Fruit fly (Drosophila melanogaster) whole organism, larva: Measurements from ENCODE around the gene CG14005.

Experiments
- noc ChIP-seq: fragments of 200-800 bp; sonication (Bioruptor generic); optimal IDR thresholded peaks from 3 replicates; lab custom pipeline; 2019; ENCODE audit warnings: missing biosample characterization, mild to moderate bottlenecking, missing genetic modification characterization, moderate library complexity

Gene CG14005

DNA sequence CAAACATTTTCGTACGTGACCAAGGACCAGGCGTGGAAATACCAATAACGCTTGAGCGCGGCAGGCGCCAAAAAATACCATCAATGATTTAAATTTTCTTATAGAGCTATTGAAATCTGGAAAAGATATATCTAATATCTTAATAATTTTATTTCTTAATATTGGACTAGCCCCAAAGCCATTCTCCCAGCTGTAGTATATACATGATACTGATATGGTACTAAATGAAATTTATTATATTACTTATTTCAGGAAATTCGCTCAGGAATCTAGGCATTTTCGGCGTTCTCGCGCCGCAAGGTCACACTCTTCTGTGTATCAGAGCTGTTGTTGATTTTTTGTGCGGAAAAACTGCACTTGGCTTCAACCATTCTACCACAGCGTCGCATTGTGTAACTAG, at the start of gene CG14005, which contains the start of gene CG7239:
Gene CG14005 (minus strand): TSS at position 50 of the 400 bp plus-strand sequence.
Gene CG7239 (plus strand): TSS at position 295 of the 400 bp plus-strand sequence.
- no peak for TF ChIP-seq noc (tag; lab: Kevin White, UChicago)

DNA sequence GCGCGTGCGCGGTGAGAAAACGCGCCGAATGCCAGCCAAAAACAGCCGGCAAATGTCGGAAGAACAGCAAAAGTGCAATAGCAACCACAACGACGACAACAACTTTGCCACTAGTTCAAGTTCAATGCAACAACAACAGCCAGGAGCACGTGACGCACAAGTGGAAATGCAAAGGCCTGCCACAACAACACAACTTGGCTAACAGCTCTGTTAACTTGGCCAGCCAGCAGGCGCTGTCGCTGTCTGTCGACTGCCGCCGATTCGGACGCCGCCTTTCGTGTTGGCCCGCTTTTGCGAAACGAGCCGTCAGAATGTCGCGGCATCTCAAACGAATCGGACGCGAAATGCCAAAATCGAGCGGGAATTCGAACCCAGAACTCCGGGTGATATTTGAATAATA, 21.9 kb upstream of the CG14005 start, which contains the start of gene TrissinR:
Gene TrissinR (plus strand): TSS at position 301 of the 400 bp plus-strand sequence.
- TF ChIP-seq noc (tag; lab: Kevin White, UChicago), result no peak

DNA sequence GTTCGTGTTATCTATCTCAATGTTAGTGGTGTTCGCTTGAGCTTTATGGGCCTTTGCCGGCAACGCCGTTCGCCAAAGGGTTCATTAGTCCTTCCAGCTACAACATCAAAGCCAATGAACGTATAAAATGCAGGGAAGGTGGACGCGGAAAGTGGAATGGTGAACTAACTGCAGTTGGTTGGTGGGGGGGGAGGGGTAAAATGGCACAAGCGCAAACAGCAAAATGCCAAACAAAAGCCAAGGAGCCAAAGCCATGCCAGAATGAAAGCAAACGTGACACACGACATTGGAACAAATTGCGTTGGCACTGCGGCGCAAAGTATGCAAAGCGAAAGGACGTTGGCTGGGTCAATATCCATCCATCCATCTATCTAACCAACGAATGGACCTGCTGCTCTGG, 19.2 kb upstream of the CG14005 start:
- TF ChIP-seq noc (tag; lab: Kevin White, UChicago), result no peak

DNA sequence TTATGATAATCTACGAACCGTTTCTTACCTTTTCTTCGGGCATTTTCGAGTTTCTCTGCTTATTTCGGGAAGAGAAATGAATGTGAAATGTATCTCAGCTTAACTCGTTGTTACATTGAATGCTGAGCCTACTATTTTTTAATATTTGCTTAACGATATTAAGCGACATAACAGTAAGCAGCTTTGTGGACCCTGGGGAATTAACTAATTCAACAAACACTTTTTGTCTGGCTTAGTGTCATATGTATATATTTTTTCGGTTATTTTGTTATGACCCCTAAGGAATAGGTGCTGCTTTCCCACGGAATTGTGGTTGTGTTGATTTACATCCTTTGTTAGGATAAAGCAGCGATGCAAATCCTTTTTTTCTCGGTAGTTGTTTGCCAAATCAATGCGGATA, 16.6 kb upstream of the CG14005 start, which contains the start of gene COX6CL:
Gene COX6CL (minus strand): TSS at position 101 of the 400 bp plus-strand sequence.
- no peak for TF ChIP-seq noc (tag; lab: Kevin White, UChicago)

DNA sequence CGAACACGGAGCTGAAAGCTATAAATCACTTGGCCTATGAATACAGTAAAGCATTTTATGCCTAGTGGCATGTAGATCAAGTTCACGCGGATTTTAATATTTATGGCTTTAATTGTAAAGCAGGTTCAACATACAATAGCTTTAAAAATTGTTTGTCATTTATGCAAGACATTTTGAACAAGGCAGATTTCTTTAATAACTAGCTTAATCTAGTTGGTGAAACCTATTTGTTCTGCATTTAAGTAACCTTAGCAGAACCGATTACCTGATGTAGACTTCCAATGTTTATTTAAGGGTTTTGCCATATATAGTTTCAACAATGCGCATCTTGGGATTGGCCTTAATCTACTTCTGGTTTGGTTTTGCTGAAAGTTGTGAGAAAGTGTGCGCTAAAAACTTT, 9.5 kb upstream of the CG14005 start, which contains the start of gene CG43307:
Gene CG43307 (plus strand): TSS at position 301 of the 400 bp plus-strand sequence.
- no peak for TF ChIP-seq noc (tag; lab: Kevin White, UChicago)

DNA sequence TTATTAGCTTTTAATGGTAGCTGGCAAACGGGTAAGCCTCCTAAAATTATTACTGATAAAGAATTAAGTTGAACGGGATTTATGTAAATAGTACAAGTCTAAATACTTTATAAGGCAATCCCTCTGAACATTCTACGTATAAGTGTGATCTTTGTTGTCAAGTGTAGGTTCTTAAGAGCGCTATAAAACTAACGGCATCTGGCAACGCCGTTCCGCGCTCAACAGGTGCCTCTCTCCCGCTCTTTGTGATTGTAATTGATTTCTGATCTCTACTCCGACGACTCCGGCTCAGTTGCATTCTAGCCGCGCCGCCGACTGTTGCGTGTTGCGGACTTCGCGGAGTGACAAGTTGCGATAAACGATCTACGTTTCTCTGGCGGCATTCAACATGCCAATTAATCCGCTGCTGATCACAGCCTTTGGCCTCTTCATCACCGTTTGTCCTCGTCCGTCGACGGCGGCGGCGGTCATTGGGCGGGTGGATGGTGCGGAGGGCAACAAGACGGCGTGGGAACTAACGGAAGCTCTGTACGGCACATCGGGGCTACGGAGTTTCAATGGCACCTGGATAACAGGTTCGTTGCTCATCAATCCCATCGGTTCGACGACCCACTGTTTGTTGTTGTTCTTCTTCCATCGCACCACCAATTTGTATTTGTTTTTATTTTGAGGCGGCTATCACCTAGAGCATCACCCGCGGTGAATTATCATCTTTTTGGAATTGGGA, 3.5 kb upstream of the CG14005 start, which contains the start of gene CG11034:
Gene CG11034 (plus strand): TSS at position 305 of the 727 bp plus-strand sequence.
- no peak for TF ChIP-seq noc (tag; lab: Kevin White, UChicago)

DNA sequence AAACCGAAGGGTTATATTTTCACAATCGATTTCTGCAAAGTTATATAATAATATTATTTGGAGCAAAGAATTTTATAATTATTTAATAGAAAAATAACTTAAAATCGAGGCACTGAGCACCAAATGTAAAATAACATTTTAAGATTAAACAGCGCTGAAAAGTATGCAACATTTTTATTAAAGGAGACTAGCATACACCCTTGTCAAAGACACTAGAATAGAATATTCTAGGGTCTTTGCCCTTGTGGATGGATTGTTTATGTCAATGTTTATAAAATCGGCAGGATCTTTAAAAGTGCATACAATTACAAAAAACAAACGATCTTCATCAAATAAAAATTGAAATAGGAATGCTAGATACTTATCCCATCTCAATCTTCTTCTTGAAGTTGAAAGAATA, 2.3 kb upstream of the CG14005 start:
- TF ChIP-seq noc (tag; lab: Kevin White, UChicago), result no peak

DNA sequence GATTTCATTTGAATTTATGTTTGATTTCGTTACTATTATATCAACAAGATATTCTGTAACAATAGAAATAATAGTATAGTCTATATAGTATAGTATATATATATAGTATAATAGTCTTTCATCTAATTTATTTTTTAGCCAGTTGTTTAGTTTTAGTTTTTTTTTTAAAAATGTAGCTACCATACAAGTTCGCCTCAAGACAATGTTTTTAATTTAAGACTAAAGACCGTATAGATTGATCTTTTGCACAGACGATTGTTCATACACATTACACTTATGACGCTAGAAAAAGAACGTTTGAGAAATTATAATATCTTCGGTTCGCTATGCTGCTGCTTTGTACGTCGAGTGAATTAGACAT, 1.4 kb downstream of the CG14005 start:
- TF ChIP-seq noc (tag; lab: Kevin White, UChicago), result no peak

DNA sequence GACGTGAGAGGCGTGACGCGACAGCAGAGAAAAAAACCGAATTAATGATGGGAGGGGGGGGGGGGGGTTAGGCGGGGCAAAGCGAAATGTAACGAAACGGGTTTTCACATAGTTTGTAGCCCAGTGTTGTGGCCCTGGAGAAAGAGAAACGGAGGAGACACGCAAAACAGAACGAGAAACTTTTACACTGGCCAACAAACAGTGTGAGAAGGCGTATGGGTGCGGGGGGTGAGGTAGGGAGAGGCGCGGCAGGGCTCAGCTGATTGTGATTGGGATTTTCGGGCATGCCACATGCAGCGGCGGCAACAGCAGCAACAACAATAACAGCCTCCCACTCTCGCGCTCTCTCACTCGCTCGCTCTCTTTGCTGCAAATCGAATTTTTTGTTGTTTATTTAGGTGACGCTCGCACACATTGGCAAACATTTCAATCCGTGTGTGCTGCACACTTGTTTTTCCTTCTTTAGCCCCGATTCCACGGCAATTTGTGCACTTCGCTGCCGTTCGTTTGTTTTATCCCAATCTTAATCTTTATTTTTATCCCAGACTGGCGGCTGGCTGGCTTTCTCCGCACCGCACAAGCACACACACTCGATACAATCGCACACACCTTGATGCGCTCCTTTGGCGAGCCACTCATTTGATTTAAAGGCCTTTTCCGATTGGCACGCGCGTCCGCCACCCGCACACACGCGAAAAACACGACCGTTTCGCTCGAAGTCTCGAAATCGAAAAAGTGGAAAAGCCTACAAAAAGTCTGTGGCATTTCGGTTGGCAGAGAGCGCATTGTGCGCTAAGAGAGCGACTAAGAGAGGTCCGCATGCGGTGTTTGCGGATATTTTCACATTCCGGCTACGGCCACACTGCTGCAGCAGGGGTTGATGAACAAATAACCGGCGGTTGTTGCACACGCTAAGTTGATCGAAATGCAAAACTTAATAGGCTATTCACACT, 2.1 kb downstream of the CG14005 start, which contains the start of gene CG9171:
Gene CG9171 (minus strand): TSS at position 819 of the 953 bp plus-strand sequence.
- no peak for TF ChIP-seq noc (tag; lab: Kevin White, UChicago)

DNA sequence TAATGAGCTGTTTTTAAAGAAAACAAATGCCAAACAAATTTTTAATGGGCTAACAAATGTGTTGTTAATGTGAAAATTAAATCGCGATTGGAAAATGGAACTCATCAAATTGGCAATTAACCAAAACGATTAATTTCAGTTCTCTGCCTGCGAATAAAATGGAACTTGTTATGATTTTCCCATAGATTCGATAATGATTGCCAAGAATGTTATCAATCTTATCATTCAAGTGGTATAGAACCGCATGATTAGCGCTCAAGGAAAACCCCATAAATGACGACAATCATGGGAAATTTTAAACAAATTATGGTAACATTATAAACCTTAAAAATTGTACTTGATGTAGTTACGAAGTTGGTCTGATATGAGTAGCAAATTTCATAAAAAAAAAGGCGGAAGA, 3.1 kb downstream of the CG14005 start:
- no peak for TF ChIP-seq noc (tag; lab: Kevin White, UChicago)

DNA sequence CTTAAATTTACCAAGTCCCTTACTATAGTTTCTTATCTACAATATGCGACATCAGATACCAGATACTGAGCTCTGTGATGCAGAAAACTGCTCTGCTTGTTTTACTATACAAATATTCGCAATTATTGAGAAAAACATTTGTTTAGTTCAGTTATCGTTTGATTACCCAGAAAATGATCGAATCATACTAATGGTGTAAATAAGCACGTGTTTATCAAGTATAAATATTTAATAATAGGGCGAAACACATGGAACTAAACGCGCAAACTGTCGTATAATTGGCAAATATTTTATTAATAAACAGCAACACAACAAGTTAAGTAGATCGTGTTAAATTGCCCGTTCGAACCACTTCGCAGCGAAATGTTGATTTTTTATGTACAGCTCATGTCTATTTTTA, 3.8 kb downstream of the CG14005 start:
- no peak for TF ChIP-seq noc (tag; lab: Kevin White, UChicago)

DNA sequence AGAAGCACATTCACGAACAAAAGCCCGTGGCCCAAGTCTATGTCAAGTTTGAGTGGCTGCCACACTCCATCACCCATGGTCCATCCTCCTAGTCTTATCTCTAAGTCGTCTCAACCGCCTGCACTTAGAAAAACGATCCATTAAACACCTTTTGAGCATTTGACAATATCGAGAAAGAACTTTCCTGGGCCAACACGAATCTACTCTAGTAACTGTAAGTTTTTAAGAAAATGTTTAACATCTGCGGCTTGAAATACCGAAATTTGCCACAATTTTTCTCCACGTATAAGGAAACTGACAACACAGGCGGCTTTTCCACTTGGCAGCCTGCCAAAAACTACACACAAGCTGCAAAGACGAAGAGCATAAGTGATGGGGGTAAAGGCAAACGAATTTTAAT, 6.6 kb downstream of the CG14005 start:
- TF ChIP-seq noc (tag; lab: Kevin White, UChicago), result no peak

DNA sequence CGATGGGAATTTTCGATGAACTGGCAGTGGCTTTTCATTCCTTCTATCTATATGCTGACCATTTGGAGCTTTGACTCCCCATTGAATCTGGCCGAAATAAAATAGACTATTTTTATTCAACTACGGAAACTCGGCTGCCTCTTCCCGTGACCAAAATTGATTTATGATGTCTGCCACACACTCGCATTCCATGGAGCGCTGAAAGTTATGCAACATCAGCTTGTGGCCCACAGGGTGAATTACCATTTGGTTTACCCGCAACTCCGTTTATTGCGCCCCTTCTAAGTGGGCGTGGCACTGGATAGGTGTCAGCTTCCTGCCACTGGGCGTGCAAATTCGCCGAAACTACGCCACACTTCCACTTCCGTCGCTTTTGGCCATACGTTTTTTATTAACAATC, 8.7 kb downstream of the CG14005 start:
- TF ChIP-seq noc (tag; lab: Kevin White, UChicago), result no peak

DNA sequence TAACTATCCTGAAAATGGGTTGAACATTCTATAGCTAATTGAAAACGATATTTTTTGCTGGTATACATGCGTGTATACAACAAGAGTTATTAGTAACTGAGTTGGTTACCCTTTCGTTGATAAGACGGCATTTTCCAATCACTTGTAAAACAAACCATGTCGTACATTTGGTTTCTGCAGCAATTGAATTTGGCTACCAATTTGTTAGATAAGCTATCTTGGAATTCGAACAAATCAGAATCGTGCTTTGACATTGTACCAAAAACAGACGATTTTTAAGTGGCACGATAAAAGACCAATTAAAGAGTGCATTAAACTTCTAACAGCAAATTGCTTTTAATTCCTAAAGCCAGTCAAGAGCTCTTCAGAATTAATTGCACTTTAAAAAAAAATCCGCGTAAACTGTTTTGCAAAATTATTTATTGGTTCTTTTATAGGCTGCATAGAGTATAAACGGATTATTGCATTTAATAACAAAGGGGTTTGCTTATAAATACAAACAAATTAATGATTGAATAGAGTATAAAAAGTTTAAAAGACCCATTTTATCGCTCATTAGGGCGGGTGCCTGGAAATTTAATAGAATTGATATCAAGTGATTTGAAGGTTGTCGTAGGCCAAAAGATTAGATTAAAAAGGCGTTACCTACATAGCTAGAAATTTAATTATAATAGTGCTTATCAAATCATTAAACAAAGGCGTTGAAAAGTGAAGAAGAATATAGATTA, 10.8 kb downstream of the CG14005 start:
- TF ChIP-seq noc (tag; lab: Kevin White, UChicago), result no peak

DNA sequence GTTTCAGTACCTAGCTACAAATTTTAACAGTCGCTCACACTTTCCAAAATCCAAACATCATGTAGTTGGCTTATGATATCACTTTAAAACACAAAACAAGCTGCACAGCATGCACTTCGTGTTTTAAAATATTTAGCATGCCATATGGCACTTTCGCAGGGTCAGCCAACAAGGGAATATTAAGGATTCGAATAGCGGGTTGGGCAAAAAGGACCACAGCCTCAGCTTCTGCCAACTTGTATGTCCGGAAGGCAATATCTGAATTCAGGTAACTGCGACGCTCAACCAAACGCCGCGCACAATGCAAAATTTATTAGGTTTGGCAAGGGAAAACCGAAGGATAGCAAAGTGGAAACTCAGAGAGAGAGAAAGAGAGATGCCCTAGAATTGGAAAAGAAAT, 12.5 kb downstream of the CG14005 start:
- TF ChIP-seq noc (tag; lab: Kevin White, UChicago), result no peak
